Fruit fly (Drosophila melanogaster): ENCODE results near the gene CG8372.

dm6 chr2L:8171544-8171943 is 41.2 kb downstream of the CG8372 start:
- TF ChIP-seq dsf (GFP tag; optimal IDR thresholded peaks at IDR 0.05; ENCODE audit: borderline replicate concordance) (no peak), Myc (optimal IDR thresholded peaks at IDR 0.05) (no peak), usp (GFP tag; optimal IDR thresholded peaks at IDR 0.05) (no peak), Mio (GFP tag; optimal IDR thresholded peaks at IDR 0.05) (no peak)
